Worm (Caenorhabditis elegans) whole organism, young adult: ENCODE results near the gene ssp-34.

Source experiments
- B0336.3 ChIP-seq: fragments of 200-800 bp; sonication (Bioruptor generic); IDR thresholded peaks from 2 replicates; pipeline ENCODE4 v1.3.6; 2022; ENCODE audit warnings: missing genetic modification characterization, missing compliant biosample characterization
- F57A8.1 ChIP-seq: fragments of 200-800 bp; sonication (Bioruptor generic); optimal IDR thresholded peaks from 2 replicates; lab custom pipeline; 2018; ENCODE audit warnings: mild to moderate bottlenecking, missing genetic modification characterization, moderate library complexity, missing compliant biosample characterization
- K11D2.4 ChIP-seq: fragments of 200-800 bp; sonication (Bioruptor generic); IDR thresholded peaks from 2 replicates; pipeline ENCODE4 v1.3.6; 2022; ENCODE audit warnings: missing genetic modification reagents, missing genetic modification characterization, missing compliant biosample characterization
- hlh-26 ChIP-seq: fragments of 200-800 bp; sonication (Bioruptor generic); conservative IDR thresholded peaks from 2 replicates; pipeline ENCODE4 v1.3.6; 2022; ENCODE audit warnings: missing genetic modification reagents, missing genetic modification characterization, missing compliant biosample characterization
- madf-6 ChIP-seq: fragments of 200-800 bp; sonication (Bioruptor generic); IDR thresholded peaks from 2 replicates; pipeline ENCODE4 v1.3.6; 2022; ENCODE audit warnings: missing genetic modification reagents, missing genetic modification characterization, missing compliant biosample characterization
- madf-8 ChIP-seq: fragments of 200-800 bp; sonication (Bioruptor generic); conservative IDR thresholded peaks from 2 replicates; pipeline ENCODE4 v1.3.6; 2022; ENCODE audit warnings: missing genetic modification reagents, missing genetic modification characterization, missing compliant biosample characterization
- nhr-80 ChIP-seq: sonication (generic microtip); optimal IDR thresholded peaks from 2 replicates; lab custom pipeline; 2016; ENCODE audit warnings: missing genetic modification characterization, missing compliant biosample characterization
- unc-62 ChIP-seq: fragments of 150-350 bp; optimal IDR thresholded peaks from 2 replicates; lab custom pipeline; 2014; ENCODE audit warnings: missing biosample characterization, missing genetic modification reagents, missing genetic modification characterization

DNA sequence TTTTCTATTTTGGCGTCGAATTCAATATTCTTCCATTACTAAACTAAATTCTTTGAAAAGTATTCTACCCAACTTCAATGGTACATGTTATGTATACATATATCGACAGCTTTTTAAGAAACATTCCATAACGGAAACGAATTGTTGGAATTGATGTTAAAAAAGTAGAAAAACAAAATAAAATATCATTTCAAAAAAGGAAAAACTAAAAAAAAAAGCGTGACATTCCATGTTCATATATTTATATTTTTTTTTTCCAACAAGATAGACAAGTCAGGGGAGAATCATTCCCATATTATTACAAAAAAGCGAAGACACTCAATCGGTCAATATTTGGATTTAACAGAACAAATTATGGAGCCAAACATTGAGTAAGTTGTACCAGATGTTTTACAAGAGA, 33.2 kb downstream of the ssp-34 start, which contains the start of gene R102.10:
- TF ChIP-seq K11D2.4 (no peak), madf-8 (no peak), unc-62 (no peak), F57A8.1 (GFP tag; lab: Kevin White, UChicago) (no peak), B0336.3 (GFP tag; lab: Robert Waterston, UW) (no peak), nhr-80 (no peak), madf-6 (no peak), hlh-26 (no peak)
